Fruit fly (Drosophila melanogaster) whole organism, embryonic: ENCODE data around the gene CG14668.

Experiments
- Abd-B ChIP-seq: fragments of 200-800 bp; sonication (Bioruptor generic); optimal IDR thresholded peaks from 2 replicates; lab custom pipeline; 2018; ENCODE audit warnings: missing biosample characterization, mild to moderate bottlenecking, missing genetic modification characterization, moderate library complexity
- Bteb2 ChIP-seq: fragments of 200-800 bp; sonication (Bioruptor generic); optimal IDR thresholded peaks from 2 replicates; lab custom pipeline; 2016; ENCODE audit warnings: missing biosample characterization, missing genetic modification characterization
- CG10321 ChIP-seq: fragments of 200-800 bp; sonication (Bioruptor generic); IDR thresholded peaks from 2 replicates; pipeline ENCODE4 v1.3.6; 2022; ENCODE audit warnings: missing biosample characterization, missing genetic modification characterization
- CG10462 ChIP-seq: fragments of 200-800 bp; sonication (Bioruptor generic); optimal IDR thresholded peaks from 2 replicates; lab custom pipeline; 2016; ENCODE audit warnings: missing biosample characterization, missing genetic modification characterization
- CG11504 ChIP-seq: fragments of 200-800 bp; sonication (Bioruptor generic); optimal IDR thresholded peaks from 3 replicates; lab custom pipeline; 2019; ENCODE audit warnings: missing biosample characterization, mild to moderate bottlenecking, missing genetic modification characterization, moderate library complexity
- CG1233 ChIP-seq: fragments of 200-800 bp; sonication (Bioruptor generic); optimal IDR thresholded peaks from 4 replicates; lab custom pipeline; 2018; ENCODE audit warnings: missing biosample characterization, mild to moderate bottlenecking, missing genetic modification characterization
- CG15073 ChIP-seq: fragments of 200-800 bp; sonication (Bioruptor generic); optimal IDR thresholded peaks from 2 replicates; lab custom pipeline; 2016; ENCODE audit warnings: missing biosample characterization, missing genetic modification characterization
- CG15514 ChIP-seq: fragments of 200-800 bp; sonication (Bioruptor generic); optimal IDR thresholded peaks from 3 replicates; lab custom pipeline; 2017; ENCODE audit warnings: missing biosample characterization, missing genetic modification characterization, mild to moderate bottlenecking, moderate library complexity, missing genetic modification reagents
- CG18476 ChIP-seq: fragments of 200-800 bp; sonication (Bioruptor generic); optimal IDR thresholded peaks from 2 replicates; lab custom pipeline; 2016; ENCODE audit warnings: missing biosample characterization, mild to moderate bottlenecking, missing genetic modification characterization
- CG2202 ChIP-seq: fragments of 200-800 bp; sonication (Bioruptor generic); optimal IDR thresholded peaks from 2 replicates; lab custom pipeline; 2018; ENCODE audit warnings: missing biosample characterization, mild to moderate bottlenecking, missing genetic modification characterization
- CG2889 ChIP-seq: fragments of 200-800 bp; sonication (Bioruptor generic); IDR thresholded peaks from 3 replicates; pipeline ENCODE4 v1.3.6; 2022; ENCODE audit warnings: missing biosample characterization, missing genetic modification characterization
- CG30431 ChIP-seq: fragments of 200-800 bp; sonication (Bioruptor generic); optimal IDR thresholded peaks from 2 replicates; lab custom pipeline; 2017; ENCODE audit warnings: missing biosample characterization, missing genetic modification characterization
- CG33557 ChIP-seq: fragments of 200-800 bp; sonication (Bioruptor generic); optimal IDR thresholded peaks from 2 replicates; lab custom pipeline; 2019; ENCODE audit warnings: missing biosample characterization, mild to moderate bottlenecking, missing genetic modification characterization, moderate library complexity
- CG43689 ChIP-seq: fragments of 200-800 bp; sonication (Bioruptor generic); IDR thresholded peaks from 2 replicates; pipeline ENCODE4 v1.3.6; 2022; ENCODE audit warnings: missing biosample characterization, missing genetic modification characterization
- CG4424 ChIP-seq: fragments of 200-800 bp; sonication (Bioruptor generic); optimal IDR thresholded peaks from 3 replicates; lab custom pipeline; 2016; ENCODE audit warnings: missing biosample characterization, missing genetic modification characterization
- CG4617 ChIP-seq: fragments of 200-800 bp; sonication (Bioruptor generic); optimal IDR thresholded peaks from 3 replicates; lab custom pipeline; 2016; ENCODE audit warnings: missing biosample characterization, missing genetic modification characterization, borderline replicate concordance
- CG7357 ChIP-seq: fragments of 200-800 bp; sonication (Bioruptor generic); IDR thresholded peaks from 3 replicates; pipeline ENCODE4 v1.3.6; 2022; ENCODE audit warnings: missing biosample characterization, missing genetic modification characterization
- CG8478 ChIP-seq: fragments of >200 bp; optimal IDR thresholded peaks from 2 replicates; lab custom pipeline; 2018
- Dfd ChIP-seq, 2 experiments: fragments of >200 bp; optimal IDR thresholded peaks; 2 replicates each; lab custom pipeline; 2017; ENCODE audit warnings: missing biosample characterization in 2 of 2, missing genetic modification characterization in 2 of 2
- Dip2 ChIP-seq: fragments of 200-800 bp; sonication (Bioruptor generic); IDR thresholded peaks from 2 replicates; pipeline ENCODE4 v1.3.6; 2022; ENCODE audit warnings: missing biosample characterization, missing genetic modification characterization
- HLH3B ChIP-seq: fragments of 200-800 bp; sonication (Bioruptor generic); IDR thresholded peaks from 2 replicates; pipeline ENCODE4 v1.3.6; 2022; ENCODE audit warnings: missing biosample characterization, missing genetic modification characterization
- Hmx ChIP-seq: fragments of 200-800 bp; sonication (Bioruptor generic); optimal IDR thresholded peaks from 2 replicates; lab custom pipeline; 2016; ENCODE audit warnings: missing biosample characterization, missing genetic modification characterization
- Lim3 ChIP-seq: fragments of 200-800 bp; sonication (Bioruptor generic); IDR thresholded peaks from 2 replicates; pipeline ENCODE4 v1.3.6; 2022; ENCODE audit warnings: missing biosample characterization, missing genetic modification characterization
- Meics ChIP-seq: fragments of 200-800 bp; sonication (Bioruptor generic); optimal IDR thresholded peaks from 2 replicates; lab custom pipeline; 2017; ENCODE audit warnings: missing biosample characterization, mild to moderate bottlenecking, missing genetic modification characterization
- Mes4 ChIP-seq: fragments of 200-800 bp; sonication (Bioruptor generic); optimal IDR thresholded peaks from 2 replicates; lab custom pipeline; 2016; ENCODE audit warnings: missing biosample characterization, missing genetic modification characterization
- Myb ChIP-seq: fragments of 200-800 bp; sonication (Bioruptor generic); optimal IDR thresholded peaks from 2 replicates; lab custom pipeline; 2016; ENCODE audit warnings: missing biosample characterization, missing genetic modification characterization
- Nf-YC ChIP-seq: fragments of 200-800 bp; optimal IDR thresholded peaks from 3 replicates; lab custom pipeline; 2019; ENCODE audit warnings: missing biosample characterization, mild to moderate bottlenecking, missing genetic modification characterization, moderate library complexity
- Oaz ChIP-seq: fragments of 200-800 bp; sonication (Bioruptor generic); IDR thresholded peaks from 2 replicates; pipeline ENCODE4 v1.3.6; 2022; ENCODE audit warnings: missing biosample characterization, missing genetic modification characterization
- Vsx1 ChIP-seq: fragments of 200-800 bp; sonication (Bioruptor generic); optimal IDR thresholded peaks from 2 replicates; lab custom pipeline; 2017; ENCODE audit warnings: missing biosample characterization, mild to moderate bottlenecking, missing genetic modification characterization, missing genetic modification reagents
- ato ChIP-seq: fragments of 200-800 bp; sonication (Bioruptor generic); IDR thresholded peaks from 2 replicates; pipeline ENCODE4 v1.3.6; 2022; ENCODE audit warnings: missing biosample characterization, missing genetic modification characterization; ENCODE audit not compliant: partially characterized antibody
- az2 ChIP-seq: fragments of 200-800 bp; sonication (Bioruptor generic); optimal IDR thresholded peaks from 3 replicates; lab custom pipeline; 2016; ENCODE audit warnings: missing biosample characterization, missing genetic modification characterization
- chif ChIP-seq, 2 experiments: fragments of 200-800 bp; sonication (Bioruptor generic); optimal IDR thresholded peaks; 3 replicates each; lab custom pipeline; 2016; ENCODE audit warnings: missing biosample characterization in 2 of 2, missing genetic modification characterization in 2 of 2
- crp ChIP-seq, 2 experiments: fragments of 200-800 bp; sonication (Bioruptor generic); optimal IDR thresholded peaks; 2 replicates in 1 of 2; 3 replicates in 1 of 2; lab custom pipeline; 2017; ENCODE audit warnings: missing biosample characterization in 2 of 2, missing genetic modification characterization in 2 of 2, mild to moderate bottlenecking in 1 of 2, moderate library complexity in 1 of 2
- disco-r ChIP-seq: fragments of 200-800 bp; sonication (Bioruptor generic); optimal IDR thresholded peaks from 2 replicates; lab custom pipeline; 2016; ENCODE audit warnings: missing biosample characterization, missing genetic modification characterization
- dmrt99B ChIP-seq: fragments of 200-800 bp; sonication (Bioruptor generic); optimal IDR thresholded peaks from 2 replicates; lab custom pipeline; 2018; ENCODE audit warnings: missing biosample characterization, mild to moderate bottlenecking, missing genetic modification characterization, moderate library complexity
- en ChIP-seq: fragments of 200-800 bp; sonication (Bioruptor generic); optimal IDR thresholded peaks from 2 replicates; lab custom pipeline; 2016; ENCODE audit warnings: missing biosample characterization, missing genetic modification characterization
- fru ChIP-seq: fragments of >200 bp; optimal IDR thresholded peaks from 2 replicates; lab custom pipeline; 2017
- gce ChIP-seq: fragments of 200-800 bp; sonication (Bioruptor generic); IDR thresholded peaks from 3 replicates; pipeline ENCODE4 v1.3.6; 2022; ENCODE audit warnings: missing biosample characterization, missing genetic modification characterization
- gcm ChIP-seq: fragments of 200-800 bp; sonication (Bioruptor generic); optimal IDR thresholded peaks from 2 replicates; lab custom pipeline; 2019; ENCODE audit warnings: missing biosample characterization, mild to moderate bottlenecking, missing genetic modification characterization, moderate library complexity
- gsb ChIP-seq: fragments of 200-800 bp; sonication (Bioruptor generic); IDR thresholded peaks from 2 replicates; pipeline ENCODE4 v1.3.6; 2022; ENCODE audit warnings: missing biosample characterization, missing genetic modification characterization
- gsb-n ChIP-seq: fragments of 200-800 bp; sonication (Bioruptor generic); optimal IDR thresholded peaks from 3 replicates; lab custom pipeline; 2018; ENCODE audit warnings: missing biosample characterization, mild to moderate bottlenecking, missing genetic modification characterization
- ham ChIP-seq: fragments of 200-800 bp; sonication (Bioruptor generic); IDR thresholded peaks from 2 replicates; pipeline ENCODE4 v1.3.6; 2022; ENCODE audit warnings: missing biosample characterization, missing genetic modification characterization
- luna ChIP-seq: fragments of 200-800 bp; sonication (Bioruptor generic); optimal IDR thresholded peaks from 2 replicates; lab custom pipeline; 2016; ENCODE audit warnings: missing biosample characterization, missing genetic modification characterization
- nmo ChIP-seq: fragments of 200-800 bp; sonication (Bioruptor generic); optimal IDR thresholded peaks from 2 replicates; lab custom pipeline; 2018; ENCODE audit warnings: missing biosample characterization, mild to moderate bottlenecking, missing genetic modification characterization, moderate library complexity
- org-1 ChIP-seq: fragments of 200-800 bp; sonication (Bioruptor generic); optimal IDR thresholded peaks from 2 replicates; lab custom pipeline; 2017; ENCODE audit warnings: missing biosample characterization, missing genetic modification characterization
- pho ChIP-seq: fragments of 200-800 bp; sonication (Bioruptor generic); optimal IDR thresholded peaks from 2 replicates; lab custom pipeline; 2016; ENCODE audit warnings: missing biosample characterization, missing genetic modification characterization
- pita ChIP-seq: fragments of 200-800 bp; sonication (Bioruptor generic); optimal IDR thresholded peaks from 2 replicates; lab custom pipeline; 2017; ENCODE audit warnings: missing biosample characterization, mild to moderate bottlenecking, missing genetic modification characterization
- so ChIP-seq: fragments of 200-800 bp; sonication (Bioruptor generic); IDR thresholded peaks from 3 replicates; pipeline ENCODE4 v1.3.6; 2022; ENCODE audit warnings: missing biosample characterization, missing genetic modification characterization
- tin ChIP-seq: fragments of 200-800 bp; sonication (Bioruptor generic); optimal IDR thresholded peaks from 3 replicates; lab custom pipeline; 2016; ENCODE audit warnings: missing biosample characterization, missing genetic modification characterization
- unpg ChIP-seq: fragments of 200-800 bp; sonication (Bioruptor generic); optimal IDR thresholded peaks from 3 replicates; lab custom pipeline; 2018; ENCODE audit warnings: missing biosample characterization, mild to moderate bottlenecking, missing genetic modification characterization, moderate library complexity
- zen ChIP-seq: fragments of 200-800 bp; sonication (Bioruptor generic); optimal IDR thresholded peaks from 3 replicates; lab custom pipeline; 2018; ENCODE audit warnings: missing biosample characterization, mild to moderate bottlenecking, missing genetic modification characterization, moderate library complexity
- zen2 ChIP-seq: fragments of 200-800 bp; sonication (Bioruptor generic); IDR thresholded peaks from 3 replicates; pipeline ENCODE4 v1.3.6; 2022; ENCODE audit warnings: missing biosample characterization, missing genetic modification characterization; ENCODE audit not compliant: partially characterized antibody

The CG14668 gene

DNA sequence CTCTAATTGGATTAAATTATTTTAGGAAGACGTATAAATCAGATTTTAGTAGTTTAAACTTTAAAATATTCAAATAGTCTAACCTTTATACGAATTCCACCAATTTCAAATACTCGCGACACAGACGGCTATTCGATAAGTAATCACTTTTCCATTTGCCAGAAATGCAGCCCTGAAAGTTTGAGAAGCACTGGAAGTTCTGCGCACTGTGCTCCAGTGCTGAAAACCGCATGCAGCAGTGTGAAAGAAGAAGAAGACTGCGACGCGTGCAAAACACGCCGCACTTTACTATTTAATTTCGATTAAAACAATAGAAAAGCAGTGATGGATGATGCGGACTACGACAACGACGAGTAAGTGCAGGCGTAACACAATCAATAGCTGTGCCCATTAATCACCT is 15.9 kb downstream of the CG14668 start, which contains the start of gene Polr2F (continued):
- TF ChIP-seq org-1 = no peak
- TF ChIP-seq Abd-B (GFP tag; lab: Kevin White, UChicago) = peak; percentile 53
- TF ChIP-seq CG11504 = no peak
- peak; percentile 49 for TF ChIP-seq en
- TF ChIP-seq CG10462 (GFP tag; lab: Kevin White, UChicago) = peak; percentile 64
- TF ChIP-seq ato (GFP tag; lab: Robert Waterston, UW) = peak; percentile 12; the same call in 1 of the 2 replicates
- TF ChIP-seq disco-r = peak; percentile 72
- TF ChIP-seq az2 (GFP tag; lab: Kevin White, UChicago) = peak; percentile 82
- peak; percentile 80 for TF ChIP-seq zen (tag; lab: Kevin White, UChicago)
- peak in 1 of 2 experiments; percentile 41 for TF ChIP-seq crp (GFP tag; optimal IDR thresholded peaks at IDR 0.05; lab: Kevin White, UChicago)
- peak; percentile 70; the same call in 1 of the 3 replicates for TF ChIP-seq so
- TF ChIP-seq CG2889 (GFP tag; lab: Robert Waterston, UW) = peak; percentile 64; the same call in 2 of the 3 replicates
- TF ChIP-seq luna (GFP tag; lab: Kevin White, UChicago) = peak; percentile 84
- no peak for TF ChIP-seq dmrt99B (tag; lab: Kevin White, UChicago)
- no peak for TF ChIP-seq fru
- TF ChIP-seq Hmx (GFP tag; lab: Kevin White, UChicago) = no peak
- no peak for TF ChIP-seq Lim3 (GFP tag; lab: Robert Waterston, UW)
- TF ChIP-seq Nf-YC (tag; lab: Kevin White, UChicago) = peak; percentile 70
- TF ChIP-seq Myb (GFP tag; lab: Kevin White, UChicago) = peak; percentile 89
- TF ChIP-seq Meics (GFP tag; lab: Kevin White, UChicago) = peak; percentile 76
- TF ChIP-seq gsb-n (tag; lab: Kevin White, UChicago) = peak; percentile 41
- peak; percentile 43; the same call in 1 of the 2 replicates for TF ChIP-seq CG10321 (GFP tag; lab: Robert Waterston, UW)
- no peak for TF ChIP-seq CG7357 (GFP tag; lab: Robert Waterston, UW)
- peak; percentile 13 for TF ChIP-seq CG2202 (tag; lab: Kevin White, UChicago)
- TF ChIP-seq CG1233 (GFP tag; lab: Kevin White, UChicago) = peak; percentile 74
- TF ChIP-seq ham (GFP tag; lab: Robert Waterston, UW) = peak; percentile 43; the same call in 1 of the 2 replicates
- TF ChIP-seq CG33557 (GFP tag; lab: Kevin White, UChicago) = peak; percentile 63
- TF ChIP-seq CG30431 (GFP tag; lab: Kevin White, UChicago) = peak; percentile 70
- TF ChIP-seq gce (GFP tag; lab: Robert Waterston, UW) = no peak
- peak; percentile 82 for TF ChIP-seq Bteb2 (GFP tag; lab: Kevin White, UChicago)
- no peak for TF ChIP-seq CG43689 (GFP tag; lab: Robert Waterston, UW)
- peak; percentile 22; the same call in 1 of the 2 replicates for TF ChIP-seq gsb (GFP tag; lab: Robert Waterston, UW)
- peak; percentile 17 for TF ChIP-seq gcm (GFP tag; lab: Kevin White, UChicago)
- TF ChIP-seq Vsx1 (GFP tag; lab: Kevin White, UChicago) = no peak
- TF ChIP-seq Dip2 (GFP tag; lab: Robert Waterston, UW) = no peak
- TF ChIP-seq unpg (GFP tag; lab: Kevin White, UChicago) = peak; percentile 54
- peak; percentile 49 for TF ChIP-seq CG18476
- no peak for TF ChIP-seq pita
- peak; percentile 82 to 90 for TF ChIP-seq chif (GFP tag; optimal IDR thresholded peaks at IDR 0.05; lab: Kevin White, UChicago)
- peak; percentile 91 for TF ChIP-seq pho (GFP tag; lab: Kevin White, UChicago)
- TF ChIP-seq zen2 (GFP tag; lab: Robert Waterston, UW) = no peak
- TF ChIP-seq nmo (GFP tag; lab: Kevin White, UChicago) = peak; percentile 78
- peak; percentile 55 for TF ChIP-seq Mes4
- no peak for TF ChIP-seq CG15073 (GFP tag; lab: Kevin White, UChicago)
- TF ChIP-seq CG8478 (lab: Kevin White, UChicago) = no peak
- peak; percentile 82 for TF ChIP-seq CG4424 (GFP tag; lab: Kevin White, UChicago)
- TF ChIP-seq CG4617 (GFP tag; lab: Kevin White, UChicago) = peak; percentile 98
- peak; percentile 92 for TF ChIP-seq tin
- peak; percentile 68 for TF ChIP-seq HLH3B (GFP tag; lab: Robert Waterston, UW)
- peak; percentile 45; the same call in 1 of the 2 replicates for TF ChIP-seq Oaz (GFP tag; lab: Robert Waterston, UW)
- TF ChIP-seq Dfd (GFP tag; optimal IDR thresholded peaks at IDR 0.05; lab: Kevin White, UChicago) = no peak
- peak; percentile 89 for TF ChIP-seq CG15514 (GFP tag; lab: Kevin White, UChicago)
